Worm (Caenorhabditis elegans) whole organism, dauer: ENCODE data around the gene R12C12.7.

Experiments
- unc-62 ChIP-seq: sonication (generic microtip); optimal IDR thresholded peaks from 2 replicates; lab custom pipeline; 2017; ENCODE audit warnings: missing biosample characterization, missing genetic modification reagents, missing genetic modification characterization

Gene R12C12.7

DNA sequence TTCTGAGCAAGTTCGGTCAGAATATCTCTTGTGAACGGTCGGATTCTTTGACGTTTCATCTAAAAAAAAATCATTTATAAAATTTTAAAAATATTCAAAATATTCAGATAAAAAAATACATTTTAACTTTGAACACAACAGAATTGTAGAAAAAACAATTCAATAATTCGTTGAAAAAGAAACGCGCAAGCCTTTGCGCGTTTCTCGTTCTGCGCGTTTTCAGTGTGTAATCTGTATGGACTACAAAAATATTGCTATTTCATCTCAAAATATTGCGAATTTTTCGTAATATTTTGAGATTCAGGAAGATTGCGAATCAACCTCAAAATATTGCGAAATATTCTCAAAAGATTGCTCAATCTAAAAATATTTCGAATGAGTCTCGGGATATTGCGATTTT lies at the start of gene R12C12.7:
Gene R12C12.7 (minus strand): TSS at position 59 of the 400 bp plus-strand sequence.
- no peak for TF ChIP-seq unc-62 (GFP tag; lab: Kevin White, UChicago)

DNA sequence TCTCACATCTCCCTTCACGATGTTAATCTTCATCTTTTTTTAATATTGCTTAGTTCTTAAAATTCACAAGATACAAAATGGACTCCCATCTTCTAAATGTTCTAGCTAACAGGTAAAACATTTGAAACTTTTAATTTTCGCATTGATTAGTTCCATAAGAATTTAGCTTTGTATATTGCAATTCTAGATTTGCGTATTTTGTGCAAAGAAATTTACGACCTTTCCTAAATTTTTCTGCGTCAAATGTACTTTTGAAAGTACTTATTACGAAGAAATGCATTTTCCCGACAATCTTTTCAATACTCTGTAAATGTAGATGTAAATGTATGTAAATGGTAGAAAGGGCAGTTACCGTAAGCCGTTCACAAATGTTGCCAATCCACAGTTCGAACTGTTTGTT lies 48.2 kb upstream of the R12C12.7 start:
- TF ChIP-seq unc-62 (GFP tag; lab: Kevin White, UChicago): no peak

DNA sequence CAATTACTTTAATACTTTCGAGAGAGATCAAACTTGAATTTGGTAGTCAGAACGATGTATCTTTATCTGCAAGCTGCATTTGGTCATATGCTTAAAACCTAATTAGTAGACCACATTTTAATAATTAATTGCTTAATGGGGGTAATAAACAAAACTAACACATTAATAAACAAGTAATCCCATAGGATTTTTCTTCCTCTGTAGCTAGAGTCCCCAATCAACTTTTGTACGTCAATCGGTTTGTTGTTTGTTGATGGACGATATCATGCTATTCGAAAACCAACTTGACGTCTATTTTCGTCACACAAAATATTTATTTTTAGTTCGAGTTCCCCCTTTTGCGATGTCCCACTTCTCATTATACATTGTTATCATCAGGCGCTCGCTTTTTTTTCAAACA lies 45.7 kb upstream of the R12C12.7 start:
- no peak for TF ChIP-seq unc-62 (GFP tag; lab: Kevin White, UChicago)

DNA sequence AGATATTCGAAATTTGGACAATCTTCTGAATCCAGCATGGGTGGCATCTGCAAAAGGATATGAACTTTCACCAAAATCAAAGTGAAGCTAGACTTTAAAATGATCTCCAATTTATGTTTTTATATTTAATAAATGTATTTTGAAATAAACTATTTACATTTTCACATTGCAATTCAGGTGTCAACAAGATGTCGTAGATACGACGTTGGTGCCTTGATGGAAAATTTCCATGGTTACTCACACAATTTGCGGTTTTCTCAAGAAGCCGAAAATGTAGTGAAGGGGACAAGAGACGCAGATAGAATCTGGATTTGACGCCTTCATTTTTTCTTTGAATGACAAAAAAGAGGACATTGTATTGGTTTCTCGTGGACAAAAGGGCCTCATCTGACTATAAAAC lies 43.7 kb upstream of the R12C12.7 start, which contains the start of gene rgs-3:
Gene rgs-3 (plus strand): TSS at position 301 of the 400 bp plus-strand sequence.
- TF ChIP-seq unc-62 (GFP tag; lab: Kevin White, UChicago): no peak

DNA sequence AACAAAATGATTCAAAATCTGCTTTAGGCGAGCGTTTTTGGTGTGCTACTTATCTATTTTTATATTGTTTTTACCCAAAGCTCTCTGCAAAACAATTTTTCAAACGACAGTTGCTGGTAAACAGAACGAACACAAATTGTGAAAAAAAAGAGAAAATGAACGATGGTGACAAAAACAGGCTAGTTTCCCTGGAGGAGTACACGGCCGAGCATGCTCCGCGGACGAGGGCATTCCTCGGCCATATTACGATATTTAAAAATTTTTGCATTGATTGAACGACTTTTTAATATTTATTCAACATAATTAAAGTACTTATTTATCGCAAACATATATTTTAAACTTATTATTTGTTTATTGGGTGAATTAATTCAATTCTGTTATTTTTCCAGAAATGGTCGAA lies 41.7 kb upstream of the R12C12.7 start, which contains the start of the genes tpp-2 and rbbp-5:
Gene tpp-2 (minus strand): TSS at position 157 of the 400 bp plus-strand sequence.
Gene rbbp-5 (plus strand): TSS at position 390 of the 400 bp plus-strand sequence.
- no peak for TF ChIP-seq unc-62 (GFP tag; lab: Kevin White, UChicago)

DNA sequence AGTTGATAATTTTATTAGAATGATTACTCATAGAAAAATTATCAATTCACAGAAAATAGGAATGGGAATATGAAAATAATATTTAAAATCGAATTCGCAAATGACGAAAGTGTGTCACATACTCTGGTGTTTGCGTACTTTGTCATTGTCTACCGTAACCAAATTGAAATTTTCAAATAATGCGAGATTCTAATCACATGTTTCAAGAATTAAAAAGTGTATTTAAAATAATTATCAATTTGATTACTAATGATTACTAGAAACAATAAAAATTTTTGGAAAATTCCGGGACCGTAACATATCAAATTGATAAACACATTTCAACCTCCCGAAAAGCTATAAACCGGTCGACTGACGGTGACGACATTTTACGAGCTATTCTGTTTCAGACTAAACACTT lies 35.6 kb upstream of the R12C12.7 start, which contains the start of the genes fbf-2 and nspg-3:
Gene fbf-2 (minus strand): TSS at position 101 of the 400 bp plus-strand sequence.
Gene nspg-3 (plus strand): TSS at position 388 of the 400 bp plus-strand sequence.
- TF ChIP-seq unc-62 (GFP tag; lab: Kevin White, UChicago): no peak

DNA sequence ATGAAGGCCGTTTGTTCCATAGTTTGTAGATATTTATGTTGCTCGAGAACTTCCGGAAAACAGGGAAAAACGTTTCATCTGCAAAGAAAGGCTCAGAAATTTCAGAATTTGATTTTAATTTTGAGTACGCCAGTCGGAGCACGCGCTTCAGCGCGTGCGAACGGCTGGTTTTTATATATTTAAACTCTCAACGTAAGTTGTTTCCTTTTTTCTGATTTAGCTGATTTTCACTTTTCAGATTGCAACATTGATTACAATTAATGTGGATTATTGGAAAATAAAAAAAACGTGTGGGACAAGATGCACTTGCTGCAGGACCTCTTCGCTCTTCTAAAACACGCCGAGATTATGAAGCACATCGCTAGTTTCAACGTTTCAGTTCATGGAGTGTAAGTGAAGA lies 26.8 kb upstream of the R12C12.7 start, which contains the start of gene F21H12.3:
Gene F21H12.3 (plus strand): TSS at position 301 of the 400 bp plus-strand sequence.
- TF ChIP-seq unc-62 (GFP tag; lab: Kevin White, UChicago): no peak

DNA sequence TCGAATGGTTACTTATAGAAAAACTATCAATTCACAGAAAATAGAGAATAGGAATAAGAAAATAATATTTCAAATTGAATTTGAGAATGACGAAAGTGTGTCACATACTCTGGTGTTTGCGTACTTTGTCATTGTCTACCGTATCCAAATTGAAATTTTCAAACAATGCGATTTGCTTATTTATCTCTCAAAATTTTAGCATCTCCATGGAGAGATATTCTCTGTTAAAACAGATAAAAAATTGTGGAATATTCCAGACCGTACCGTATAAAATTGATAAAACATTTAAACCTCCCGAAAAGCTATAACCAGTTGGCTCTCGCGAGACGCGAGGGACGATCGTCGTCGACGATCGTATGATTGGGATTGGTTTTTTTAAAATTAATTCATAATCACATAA lies 25.0 kb upstream of the R12C12.7 start, which contains the start of gene fbf-1:
Gene fbf-1 (minus strand): TSS at position 101 of the 400 bp plus-strand sequence.
- no peak for TF ChIP-seq unc-62 (GFP tag; lab: Kevin White, UChicago)

DNA sequence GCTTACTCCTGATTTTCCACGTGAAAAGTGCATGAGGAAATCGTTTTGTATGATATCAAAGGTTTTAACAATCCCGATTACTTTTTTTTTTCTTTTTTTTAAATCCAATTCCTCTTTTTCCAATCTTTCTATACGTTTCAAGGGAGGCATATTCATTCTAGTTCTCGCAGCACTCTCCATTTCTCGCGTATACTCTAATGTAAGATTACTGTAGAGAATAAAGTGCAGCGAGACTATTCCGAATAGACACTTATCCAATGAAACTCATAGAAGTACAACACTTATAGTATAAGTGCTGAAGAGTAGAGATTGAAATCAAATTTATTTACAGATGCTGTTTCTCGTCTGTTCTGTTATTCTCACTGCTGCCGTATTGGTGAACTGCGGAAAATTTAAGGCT lies 21.8 kb upstream of the R12C12.7 start, which contains the start of gene H12I13.6:
Gene H12I13.6 (plus strand): TSS at position 301 of the 400 bp plus-strand sequence.
- TF ChIP-seq unc-62 (GFP tag; lab: Kevin White, UChicago): no peak

DNA sequence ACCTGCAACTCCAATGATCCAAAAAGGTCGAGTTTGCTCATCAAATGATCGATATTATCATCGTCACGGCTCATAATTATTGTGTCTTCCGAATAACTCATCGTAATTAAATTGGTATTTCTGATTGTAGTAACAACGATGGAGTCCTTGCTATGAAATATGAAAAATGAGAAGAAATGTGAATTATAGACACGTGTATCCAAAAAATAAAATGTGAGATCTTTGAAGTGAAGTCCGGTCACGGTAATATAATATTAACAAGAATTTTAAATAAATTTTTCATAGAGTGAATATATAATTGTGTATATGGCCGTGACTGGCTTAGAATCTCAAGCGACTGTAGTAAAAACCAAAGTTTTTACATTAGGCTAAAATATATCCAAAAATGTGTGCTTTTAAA lies 11.3 kb upstream of the R12C12.7 start, which contains the start of gene H12I13.1:
Gene H12I13.1 (minus strand): TSS at position 101 of the 400 bp plus-strand sequence.
- TF ChIP-seq unc-62 (GFP tag; lab: Kevin White, UChicago): no peak

DNA sequence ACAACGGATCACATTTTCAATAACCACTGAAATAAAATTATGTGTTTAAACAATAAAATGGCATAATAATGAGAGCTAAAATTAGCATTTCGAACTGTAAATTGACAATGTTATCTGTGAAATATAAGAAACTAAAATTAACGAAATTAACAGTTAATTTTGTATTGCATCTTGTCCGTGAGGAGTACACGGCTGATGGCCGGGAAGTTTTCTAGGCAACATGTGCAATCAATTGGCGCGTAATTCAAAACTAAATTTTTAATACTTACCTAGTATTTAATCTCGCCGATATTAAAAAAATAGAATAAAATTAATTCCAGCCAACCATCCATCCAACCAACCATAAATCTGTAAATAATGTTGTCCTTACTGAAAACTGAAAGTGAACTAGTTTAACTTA lies 5.7 kb upstream of the R12C12.7 start:
- no peak for TF ChIP-seq unc-62 (GFP tag; lab: Kevin White, UChicago)

DNA sequence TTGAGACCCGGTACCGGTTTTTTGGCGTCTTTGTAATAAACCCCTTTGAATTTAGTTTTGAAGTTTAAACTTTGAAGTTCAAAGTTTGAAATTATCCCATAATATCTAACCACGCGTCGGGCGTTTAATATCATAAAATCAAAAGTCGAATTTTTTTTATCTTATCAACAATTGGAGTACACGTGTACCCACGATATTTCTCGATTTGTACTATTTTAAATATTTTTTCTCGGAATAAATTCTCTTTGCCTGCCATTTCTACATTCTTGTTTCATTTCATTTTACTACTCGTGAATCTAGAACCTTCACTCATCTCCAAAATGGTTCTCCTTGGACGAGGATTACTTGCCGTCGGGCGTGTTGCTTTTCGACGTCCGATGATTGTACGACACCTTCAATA lies 5.7 kb downstream of the R12C12.7 start, which contains the start of gene gldc-1:
Gene gldc-1 (plus strand): TSS at position 301 of the 400 bp plus-strand sequence.
- TF ChIP-seq unc-62 (GFP tag; lab: Kevin White, UChicago): no peak

DNA sequence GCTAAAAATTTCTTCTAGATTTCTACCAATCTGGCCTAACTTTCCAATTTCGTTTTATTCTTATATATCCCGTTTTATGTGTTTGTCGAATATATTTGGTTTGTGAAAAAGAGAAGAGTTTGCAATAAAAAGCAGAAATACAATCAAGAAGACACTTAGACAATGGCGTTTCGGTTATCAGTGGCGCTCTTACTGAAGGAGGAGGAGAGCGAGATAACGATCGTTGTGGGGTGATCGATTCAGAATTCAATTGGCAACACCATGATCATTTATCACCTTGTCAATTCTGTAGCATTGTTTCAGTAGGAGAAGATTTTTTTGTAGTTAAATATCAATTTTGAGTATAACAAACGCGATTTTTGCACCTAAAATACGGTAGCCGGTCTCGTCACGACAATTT lies 6.2 kb downstream of the R12C12.7 start:
- TF ChIP-seq unc-62 (GFP tag; lab: Kevin White, UChicago): no peak

DNA sequence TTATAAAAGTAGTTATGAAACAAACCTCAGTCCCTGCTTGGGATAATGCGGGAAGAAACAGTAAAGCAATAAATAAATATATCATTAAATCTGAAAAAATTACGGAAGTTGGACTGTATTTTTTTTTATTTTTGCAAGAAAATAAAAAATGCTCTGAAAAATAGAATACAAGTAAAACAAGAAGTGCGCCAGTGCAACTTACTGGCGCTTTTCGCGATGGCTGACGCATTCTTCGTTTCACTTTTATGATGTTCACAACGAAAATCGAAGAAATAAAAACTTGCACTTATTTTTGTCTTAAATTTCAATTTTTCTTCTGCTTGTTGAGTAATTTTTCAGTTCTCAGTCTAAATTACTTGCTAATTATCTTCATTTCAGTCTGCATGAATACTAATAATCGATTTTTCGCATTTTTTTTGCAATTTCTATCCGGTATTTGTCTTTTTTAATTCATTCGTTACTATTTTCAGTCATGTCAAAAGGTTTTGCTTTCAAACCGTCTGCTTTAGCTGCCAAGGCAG lies 8.1 kb downstream of the R12C12.7 start, which contains the start of the genes R12C12.6 and ran-5:
Gene R12C12.6 (minus strand): TSS at position 229 of the 521 bp plus-strand sequence.
Gene ran-5 (plus strand): TSS at position 471 of the 521 bp plus-strand sequence.
- TF ChIP-seq unc-62 (GFP tag; lab: Kevin White, UChicago): no peak

DNA sequence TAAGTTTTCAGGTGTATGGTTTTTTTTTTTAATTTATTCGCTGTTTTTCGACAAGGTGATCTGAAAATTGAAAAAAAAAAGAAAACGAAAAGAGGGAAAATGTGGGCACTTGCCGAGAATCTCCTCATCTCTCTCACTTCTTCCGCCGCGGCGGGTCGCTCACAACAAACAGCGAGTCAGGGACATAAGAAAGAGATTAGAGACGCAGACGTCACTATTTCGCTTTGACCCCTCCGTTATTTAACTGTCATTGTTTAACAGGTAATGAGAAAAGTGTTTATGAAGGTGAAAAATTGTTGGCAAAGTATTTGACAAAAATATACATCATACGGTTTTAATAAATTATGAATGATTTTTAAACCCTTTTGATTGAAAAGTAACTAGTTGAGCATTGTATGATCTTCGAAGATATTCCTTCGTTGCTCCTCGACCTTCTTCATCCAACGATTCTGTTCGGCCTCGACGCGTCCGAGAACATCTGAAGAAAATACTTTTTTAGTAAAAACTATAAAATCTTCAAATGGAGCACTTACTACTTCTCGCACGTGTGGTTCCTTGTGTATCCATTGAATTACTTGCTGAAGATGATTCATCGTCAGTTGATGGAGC lies 9.7 kb downstream of the R12C12.7 start:
- TF ChIP-seq unc-62 (GFP tag; lab: Kevin White, UChicago): no peak

DNA sequence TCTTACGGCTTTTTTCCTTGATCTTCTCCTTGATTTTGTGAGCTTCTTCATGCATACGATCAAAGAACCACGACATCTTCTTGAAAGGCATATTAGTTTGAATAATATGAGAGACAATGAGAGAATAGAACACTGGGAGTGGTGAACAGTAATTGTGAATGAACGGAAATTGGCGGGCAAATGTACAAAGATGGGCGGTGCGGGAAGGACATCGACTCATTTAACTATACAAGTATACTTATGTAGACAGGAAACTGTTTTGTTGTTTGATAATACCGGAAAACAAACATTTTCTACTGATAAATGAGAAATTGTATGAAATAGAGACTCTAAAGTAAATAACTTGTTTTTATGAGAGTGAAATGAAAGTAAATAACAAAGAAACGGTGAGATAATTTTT lies 10.7 kb downstream of the R12C12.7 start, which contains the start of gene R12C12.5:
Gene R12C12.5 (minus strand): TSS at position 101 of the 400 bp plus-strand sequence.
- TF ChIP-seq unc-62 (GFP tag; lab: Kevin White, UChicago): no peak
